Worm (Caenorhabditis elegans) whole organism, young adult: ENCODE measurements around the gene pptr-1.

Experiments
- C17E4.6 ChIP-seq: fragments of 200-800 bp; sonication (Bioruptor generic); IDR thresholded peaks from 2 replicates; pipeline ENCODE4 v1.3.6; 2022; ENCODE audit warnings: missing genetic modification reagents, missing genetic modification characterization, missing compliant biosample characterization
- lin-35 ChIP-seq, 3 experiments: fragments of 150-350 bp in 2 of 3; sonication (generic microtip) in 1 of 3; optimal IDR thresholded peaks; 2 replicates each; lab custom pipeline; 2014 to 2018; ENCODE audit warnings: missing biosample characterization in 3 of 3, missing genetic modification characterization in 3 of 3, missing genetic modification reagents in 3 of 3
- lsl-1 ChIP-seq: fragments of 200-800 bp; sonication (Bioruptor generic); optimal IDR thresholded peaks from 2 replicates; lab custom pipeline; 2018; ENCODE audit warnings: mild to moderate bottlenecking, missing genetic modification characterization, moderate library complexity, missing compliant biosample characterization
- snpc-4 ChIP-seq, 5 experiments: fragments of 150-350 bp in 1 of 5; sonication (generic microtip) in 4 of 5; optimal IDR thresholded peaks; 2 replicates each; lab custom pipeline; 2014 to 2018; ENCODE audit warnings: missing genetic modification characterization in 5 of 5, missing biosample characterization in 3 of 5, antibody characterized with exemption in 2 of 5, mild to moderate bottlenecking in 2 of 5, missing compliant biosample characterization in 2 of 5, missing genotype in 2 of 5, moderate library complexity in 2 of 5, missing genetic modification reagents in 1 of 5

- TF ChIP-seq C17E4.6, result no peak
- TF ChIP-seq lin-35 (GFP tag; optimal IDR thresholded peaks at IDR 0.05; lab: Kevin White, UChicago), result no peak
- TF ChIP-seq snpc-4 (GFP tag; optimal IDR thresholded peaks at IDR 0.05; lab: Kevin White, UChicago), result no peak
- no peak for TF ChIP-seq snpc-4 (tag; optimal IDR thresholded peaks at IDR 0.05; lab: Kevin White, UChicago)
- TF ChIP-seq lsl-1 (GFP tag; lab: Kevin White, UChicago), result no peak
Measured at ce11 chrV:16390655-16391054, 33.3 kb downstream of the pptr-1 start, which contains the start of gene gst-44.
